Worm (Caenorhabditis elegans): Measurements from ENCODE around the gene C49C3.8.

C49C3.8 gene

ce11 chrIV:17368292-17368691 is 33.3 kb downstream of the C49C3.8 start, which contains the start of gene trh-1:
trh-1 (plus strand) TSS chrIV:17368592.
- no peak for TF ChIP-seq unc-30 (tag; optimal IDR thresholded peaks at IDR 0.05)
- no peak for TF ChIP-seq swsn-7 (tag; optimal IDR thresholded peaks at IDR 0.05)
- no peak for TF ChIP-seq hlh-17 (GFP tag; optimal IDR thresholded peaks at IDR 0.05; ENCODE audit: borderline replicate concordance)
- no peak for TF ChIP-seq mep-1 (tag; optimal IDR thresholded peaks at IDR 0.05)
- no peak for TF ChIP-seq aha-1 (tag; optimal IDR thresholded peaks at IDR 0.05)
- TF ChIP-seq isw-1 (GFP tag; IDR thresholded peaks at IDR 0.05), result no peak
- no peak for TF ChIP-seq fkh-10 (GFP tag; optimal IDR thresholded peaks at IDR 0.05)
- TF ChIP-seq lin-35 (GFP tag; optimal IDR thresholded peaks at IDR 0.05), result no peak
- TF ChIP-seq ama-1 (optimal IDR thresholded peaks at IDR 0.05), result no peak

DNA sequence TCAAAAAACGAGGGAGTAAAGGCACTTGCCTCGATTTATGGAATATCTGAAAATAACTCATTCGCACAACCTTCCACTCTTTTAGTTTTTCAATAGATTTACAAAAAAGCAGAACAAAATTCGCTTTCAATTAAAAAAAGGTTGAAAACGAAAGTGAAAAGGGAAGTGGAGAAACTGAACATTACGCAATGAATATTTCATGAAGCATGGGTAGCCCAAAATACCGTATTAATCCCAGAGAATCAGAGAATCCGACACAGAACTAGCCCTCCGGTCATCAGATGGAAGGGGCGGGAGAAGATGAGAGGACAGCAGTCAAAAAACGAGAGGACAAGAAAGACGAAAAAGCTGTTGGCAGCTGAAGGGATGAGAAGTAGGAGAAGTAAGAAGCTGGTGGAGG is 36.5 kb downstream of the C49C3.8 start, which contains the start of gene C30H6.5:
Gene C30H6.5, plus strand, starts transcription at position 301 of the 400 bp plus-strand sequence.
- TF ChIP-seq dsc-1 (tag; optimal IDR thresholded peaks at IDR 0.05) (no peak), lin-15B (tag; optimal IDR thresholded peaks at IDR 0.05) (no peak), blmp-1 (tag; optimal IDR thresholded peaks at IDR 0.05) (peak; percentile 82), jun-1 (tag; optimal IDR thresholded peaks at IDR 0.05) (no peak)

- TF ChIP-seq nhr-20 (tag; optimal IDR thresholded peaks at IDR 0.05), result no peak
- no peak for TF ChIP-seq F16B12.6 (tag; optimal IDR thresholded peaks at IDR 0.05)
- TF ChIP-seq C34B4.2 (tag; optimal IDR thresholded peaks at IDR 0.05), result no peak
- TF ChIP-seq swsn-7 (tag; optimal IDR thresholded peaks at IDR 0.05), result no peak
- no peak for TF ChIP-seq aha-1 (tag; optimal IDR thresholded peaks at IDR 0.05)
- no peak for TF ChIP-seq efl-1 (optimal IDR thresholded peaks at IDR 0.05)
- TF ChIP-seq efl-1 (GFP tag; optimal IDR thresholded peaks at IDR 0.05 in 1 of 2), result peak in 1 of 2 experiments; percentile 13
Measured at ce11 chrIV:17376127-17376526, 41.1 kb downstream of the C49C3.8 start, which contains the start of gene haf-1. haf-1 (plus strand) TSS chrIV:17376427.

- TF ChIP-seq fkh-8 (tag; optimal IDR thresholded peaks at IDR 0.05) (no peak), sptf-1 (tag; optimal IDR thresholded peaks at IDR 0.05) (no peak), nhr-90 (tag; optimal IDR thresholded peaks at IDR 0.05; ENCODE audit: poor library complexity) (peak; percentile 9), lsy-2 (tag; optimal IDR thresholded peaks at IDR 0.05) (peak; percentile 19 to 50), lin-35 (GFP tag; optimal IDR thresholded peaks at IDR 0.05) (peak; percentile 24 to 47), unc-98 (GFP tag; IDR thresholded peaks at IDR 0.05) (no peak), efl-3 (GFP tag; optimal IDR thresholded peaks at IDR 0.05) (no peak), dpl-1 (GFP tag; optimal IDR thresholded peaks at IDR 0.05) (peak in 2 of 3 experiments; percentile 21 to 49), snu-23 (GFP tag; optimal IDR thresholded peaks at IDR 0.05) (peak; percentile 15), skn-1 (tag; optimal IDR thresholded peaks at IDR 0.05) (peak; percentile 3), ztf-11 (tag; optimal IDR thresholded peaks at IDR 0.05) (no peak), nhr-20 (tag; optimal IDR thresholded peaks at IDR 0.05) (peak; percentile 22), hlh-4 (tag; optimal IDR thresholded peaks at IDR 0.05) (no peak), efl-1 (optimal IDR thresholded peaks at IDR 0.05) (peak; percentile 20 to 25), efl-1 (GFP tag; optimal IDR thresholded peaks at IDR 0.05 in 1 of 2) (peak in 1 of 2 experiments; percentile 35), C16A3.4 (tag; optimal IDR thresholded peaks at IDR 0.05) (peak; percentile 11), nhr-77 (tag; optimal IDR thresholded peaks at IDR 0.05) (no peak), blmp-1 (tag; optimal IDR thresholded peaks at IDR 0.05) (peak; percentile 46), unc-30 (tag; optimal IDR thresholded peaks at IDR 0.05) (no peak), nhr-47 (tag; optimal IDR thresholded peaks at IDR 0.05) (peak; percentile 24), lin-15B (tag; optimal IDR thresholded peaks at IDR 0.05) (peak; percentile 13)
Measured at ce11 chrIV:17380061-17380680, 45.2 kb downstream of the C49C3.8 start, which contains the start of the genes C30H6.9 and dlat-2. C30H6.9 (minus strand) TSS chrIV:17380170. dlat-2 (plus strand) TSS chrIV:17380626.

DNA sequence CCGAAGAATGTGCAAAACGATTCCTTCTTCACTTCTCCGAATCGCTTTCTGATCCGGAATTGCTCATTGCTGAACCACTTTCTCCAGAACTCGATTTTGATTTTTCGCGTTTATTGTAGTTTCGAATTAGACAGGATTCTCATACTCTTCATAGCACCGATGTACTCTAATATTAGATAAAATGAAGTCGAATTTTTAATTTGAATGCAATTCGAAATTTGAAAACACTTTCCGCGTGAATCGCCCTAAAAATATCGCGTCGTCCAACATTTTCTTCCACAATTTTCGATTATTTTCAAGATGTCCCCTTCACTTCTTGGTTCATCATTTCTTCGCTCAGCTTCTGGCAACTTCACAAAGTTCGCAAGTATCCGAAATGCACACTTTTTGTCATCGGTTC is 47.0 kb downstream of the C49C3.8 start, which contains the start of gene C30H6.8:
Gene C30H6.8, plus strand, starts transcription at position 301 of the 400 bp plus-strand sequence.
- no peak for TF ChIP-seq aly-2 (tag; optimal IDR thresholded peaks at IDR 0.05)
- no peak for TF ChIP-seq ztf-4 (tag; optimal IDR thresholded peaks at IDR 0.05)
- no peak for TF ChIP-seq mab-9 (GFP tag; IDR thresholded peaks at IDR 0.05)
- TF ChIP-seq ztf-11 (tag; optimal IDR thresholded peaks at IDR 0.05), result no peak
- no peak for TF ChIP-seq mdl-1 (tag; optimal IDR thresholded peaks at IDR 0.05)
- TF ChIP-seq swsn-7 (tag; optimal IDR thresholded peaks at IDR 0.05), result no peak
- no peak for TF ChIP-seq ceh-82 (tag; optimal IDR thresholded peaks at IDR 0.05)
- no peak for TF ChIP-seq nhr-77 (tag; optimal IDR thresholded peaks at IDR 0.05)
- TF ChIP-seq C16A3.4 (tag; optimal IDR thresholded peaks at IDR 0.05), result no peak
- TF ChIP-seq ets-5 (GFP tag; IDR thresholded peaks at IDR 0.05), result no peak
- no peak for TF ChIP-seq grh-1 (GFP tag; IDR thresholded peaks at IDR 0.05)
- no peak for TF ChIP-seq ceh-88 (GFP tag; IDR thresholded peaks at IDR 0.05)
- TF ChIP-seq sptf-1 (tag; optimal IDR thresholded peaks at IDR 0.05), result no peak
- no peak for TF ChIP-seq blmp-1 (tag; optimal IDR thresholded peaks at IDR 0.05)
